Worm (Caenorhabditis elegans) whole organism, young adult: Measurements from ENCODE around the gene F49E10.2.

Experiments used
- B0261.1 ChIP-seq: sonication (generic microtip); optimal IDR thresholded peaks from 2 replicates; lab custom pipeline; 2016; ENCODE audit warnings: mild to moderate bottlenecking, missing genetic modification characterization, moderate library complexity, missing compliant biosample characterization
- C06A6.2 ChIP-seq: fragments of 200-800 bp; sonication (Bioruptor generic); conservative IDR thresholded peaks from 2 replicates; pipeline ENCODE4 v1.3.6; 2022; ENCODE audit warnings: missing genetic modification characterization, missing compliant biosample characterization
- C17E4.6 ChIP-seq: fragments of 200-800 bp; sonication (Bioruptor generic); IDR thresholded peaks from 2 replicates; pipeline ENCODE4 v1.3.6; 2022; ENCODE audit warnings: missing genetic modification reagents, missing genetic modification characterization, missing compliant biosample characterization
- F37B4.10 ChIP-seq: fragments of 200-800 bp; sonication (Bioruptor generic); IDR thresholded peaks from 2 replicates; pipeline ENCODE4 v1.3.6; 2022; ENCODE audit warnings: missing genetic modification characterization, missing compliant biosample characterization
- F52B5.7 ChIP-seq: sonication (generic microtip); optimal IDR thresholded peaks from 2 replicates; lab custom pipeline; 2016; ENCODE audit warnings: mild to moderate bottlenecking, missing genetic modification characterization, missing compliant biosample characterization
- F57C9.4 ChIP-seq: sonication (generic microtip); optimal IDR thresholded peaks from 2 replicates; lab custom pipeline; 2017; ENCODE audit warnings: mild to moderate bottlenecking, missing genetic modification characterization, missing compliant biosample characterization
- K12H6.12 ChIP-seq: fragments of 200-800 bp; sonication (Bioruptor generic); optimal IDR thresholded peaks from 2 replicates; lab custom pipeline; 2018; ENCODE audit warnings: mild to moderate bottlenecking, missing genetic modification characterization, missing compliant biosample characterization
- T07F8.4 ChIP-seq: sonication (generic microtip); optimal IDR thresholded peaks from 2 replicates; lab custom pipeline; 2016; ENCODE audit warnings: mild to moderate bottlenecking, missing genetic modification characterization, moderate library complexity, missing compliant biosample characterization
- Y95B8A.8 ChIP-seq: fragments of 200-800 bp; sonication (Bioruptor generic); IDR thresholded peaks from 2 replicates; pipeline ENCODE4 v1.3.6; 2022; ENCODE audit warnings: missing genetic modification reagents, missing genetic modification characterization, missing compliant biosample characterization
- atf-7 ChIP-seq: sonication (generic microtip); optimal IDR thresholded peaks from 2 replicates; lab custom pipeline; 2017; ENCODE audit warnings: mild to moderate bottlenecking, missing genetic modification characterization, missing compliant biosample characterization
- athp-1 ChIP-seq: sonication (generic microtip); optimal IDR thresholded peaks from 2 replicates; lab custom pipeline; 2017; ENCODE audit warnings: mild to moderate bottlenecking, missing genetic modification characterization, missing compliant biosample characterization
- attf-5 ChIP-seq: fragments of 200-800 bp; sonication (Bioruptor generic); optimal IDR thresholded peaks from 2 replicates; lab custom pipeline; 2018; ENCODE audit warnings: mild to moderate bottlenecking, missing genetic modification characterization, missing compliant biosample characterization
- bed-1 ChIP-seq: fragments of 200-800 bp; sonication (Bioruptor generic); IDR thresholded peaks from 2 replicates; pipeline ENCODE4 v1.3.6; 2022; ENCODE audit warnings: missing genetic modification reagents, missing genetic modification characterization, missing compliant biosample characterization
- ceh-27 ChIP-seq: fragments of 200-800 bp; sonication (Bioruptor generic); optimal IDR thresholded peaks from 2 replicates; lab custom pipeline; 2018; ENCODE audit warnings: mild to moderate bottlenecking, missing genetic modification characterization, moderate library complexity, missing compliant biosample characterization
- die-1 ChIP-seq: sonication (generic microtip); optimal IDR thresholded peaks from 2 replicates; lab custom pipeline; 2016; ENCODE audit warnings: missing genotype, mild to moderate bottlenecking, missing genetic modification characterization, missing compliant biosample characterization
- dox-1 ChIP-seq: fragments of 200-800 bp; sonication (Bioruptor generic); IDR thresholded peaks from 2 replicates; pipeline ENCODE4 v1.3.6; 2022; ENCODE audit warnings: missing genetic modification reagents, missing genetic modification characterization, missing compliant biosample characterization
- egl-18 ChIP-seq: fragments of 200-800 bp; sonication (Bioruptor generic); IDR thresholded peaks from 2 replicates; pipeline ENCODE4 v1.3.6; 2022; ENCODE audit warnings: missing genetic modification reagents, missing genetic modification characterization, missing compliant biosample characterization
- ets-4 ChIP-seq: fragments of 200-800 bp; sonication (Bioruptor generic); optimal IDR thresholded peaks from 2 replicates; lab custom pipeline; 2018; ENCODE audit warnings: mild to moderate bottlenecking, missing genetic modification characterization, missing compliant biosample characterization
- him-1 ChIP-seq: sonication (generic microtip); optimal IDR thresholded peaks from 2 replicates; lab custom pipeline; 2016; ENCODE audit warnings: missing genotype, missing genetic modification reagents, missing genetic modification characterization, missing compliant biosample characterization
- hmg-20 ChIP-seq: fragments of 200-800 bp; sonication (Bioruptor generic); IDR thresholded peaks from 2 replicates; pipeline ENCODE4 v1.3.6; 2022; ENCODE audit warnings: missing genetic modification reagents, missing genetic modification characterization, missing compliant biosample characterization
- lin-40 ChIP-seq: sonication (generic microtip); optimal IDR thresholded peaks from 2 replicates; lab custom pipeline; 2016; ENCODE audit warnings: missing genetic modification characterization, mild to moderate bottlenecking, missing compliant biosample characterization, missing genotype, missing genetic modification reagents
- lin-54 ChIP-seq: fragments of 200-800 bp; sonication (Bioruptor generic); optimal IDR thresholded peaks from 2 replicates; lab custom pipeline; 2018; ENCODE audit warnings: mild to moderate bottlenecking, missing genetic modification characterization, missing compliant biosample characterization
- madf-10 ChIP-seq: sonication (generic microtip); optimal IDR thresholded peaks from 2 replicates; lab custom pipeline; 2016; ENCODE audit warnings: mild to moderate bottlenecking, missing genetic modification characterization, missing compliant biosample characterization
- madf-3 ChIP-seq: fragments of 200-800 bp; sonication (Bioruptor generic); IDR thresholded peaks from 2 replicates; pipeline ENCODE4 v1.3.6; 2022; ENCODE audit warnings: missing genetic modification reagents, missing genetic modification characterization, missing compliant biosample characterization
- madf-8 ChIP-seq: fragments of 200-800 bp; sonication (Bioruptor generic); conservative IDR thresholded peaks from 2 replicates; pipeline ENCODE4 v1.3.6; 2022; ENCODE audit warnings: missing genetic modification reagents, missing genetic modification characterization, missing compliant biosample characterization
- mcd-1 ChIP-seq: fragments of 200-800 bp; sonication (Bioruptor generic); IDR thresholded peaks from 2 replicates; pipeline ENCODE4 v1.3.6; 2022; ENCODE audit warnings: missing genetic modification reagents, missing genetic modification characterization, missing compliant biosample characterization
- mxl-1 ChIP-seq: sonication (generic microtip); optimal IDR thresholded peaks from 2 replicates; lab custom pipeline; 2016; ENCODE audit warnings: missing genetic modification characterization, missing compliant biosample characterization
- nhr-120 ChIP-seq: fragments of 200-800 bp; sonication (Bioruptor generic); IDR thresholded peaks from 2 replicates; pipeline ENCODE4 v1.3.6; 2022; ENCODE audit warnings: missing genetic modification characterization, missing compliant biosample characterization
- nhr-179 ChIP-seq: sonication (generic microtip); optimal IDR thresholded peaks from 2 replicates; lab custom pipeline; 2016; ENCODE audit warnings: mild to moderate bottlenecking, missing genetic modification characterization, missing compliant biosample characterization
- nhr-27 ChIP-seq: fragments of 200-800 bp; sonication (Bioruptor generic); optimal IDR thresholded peaks from 2 replicates; lab custom pipeline; 2018; ENCODE audit warnings: mild to moderate bottlenecking, missing genetic modification characterization, moderate library complexity, missing compliant biosample characterization
- pha-4 ChIP-seq: fragments of 150-350 bp; sonication (generic microtip); optimal IDR thresholded peaks from 2 replicates; lab custom pipeline; 2014; ENCODE audit warnings: missing biosample characterization, missing genetic modification reagents, missing genetic modification characterization
- snpc-1.3 ChIP-seq: sonication (generic microtip); optimal IDR thresholded peaks from 2 replicates; lab custom pipeline; 2017; ENCODE audit warnings: missing genetic modification characterization, mild to moderate bottlenecking, missing compliant biosample characterization, antibody characterized with exemption, moderate library complexity, missing genotype, missing genetic modification reagents; ENCODE audit not compliant: insufficient read depth
- somi-1 ChIP-seq: fragments of 200-800 bp; sonication (Bioruptor generic); optimal IDR thresholded peaks from 2 replicates; lab custom pipeline; 2018; ENCODE audit warnings: mild to moderate bottlenecking, missing genetic modification characterization, missing compliant biosample characterization
- tbx-9 ChIP-seq: sonication (generic microtip); optimal IDR thresholded peaks from 2 replicates; lab custom pipeline; 2016; ENCODE audit warnings: borderline replicate concordance, missing genetic modification characterization, inconsistent platforms, missing compliant biosample characterization
- zim-3 ChIP-seq: sonication (generic microtip); optimal IDR thresholded peaks from 2 replicates; lab custom pipeline; 2017; ENCODE audit warnings: mild to moderate bottlenecking, missing genetic modification characterization, moderate library complexity, missing compliant biosample characterization
- ztf-22 ChIP-seq: fragments of 200-800 bp; sonication (Bioruptor generic); optimal IDR thresholded peaks from 2 replicates; lab custom pipeline; 2018; ENCODE audit warnings: mild to moderate bottlenecking, missing genetic modification characterization, moderate library complexity, missing compliant biosample characterization

F49E10.2 gene

DNA sequence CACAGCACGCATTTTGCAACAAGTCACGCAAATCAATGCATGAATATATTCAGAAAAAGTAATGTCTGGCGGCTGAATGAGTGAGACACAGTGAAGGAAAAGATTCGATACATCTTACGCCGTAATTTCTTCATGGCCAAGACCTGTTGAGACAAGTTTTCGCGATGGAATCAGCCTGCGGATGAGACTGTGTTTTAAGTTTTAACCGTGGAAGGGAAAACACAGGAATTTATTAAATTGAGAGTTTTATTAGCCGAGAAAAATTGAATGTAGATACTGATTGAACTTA lies 36.1 kb upstream of the F49E10.2 start, which contains the start of gene hog-1 (continued):
- TF ChIP-seq mcd-1 (GFP tag; lab: Robert Waterston, UW): no peak
- TF ChIP-seq die-1 (tag; lab: Kevin White, UChicago): no peak
- TF ChIP-seq C06A6.2 (GFP tag; lab: Robert Waterston, UW): no peak
- TF ChIP-seq madf-8 (GFP tag; lab: Robert Waterston, UW): no peak
- no peak for TF ChIP-seq nhr-179 (tag; lab: Kevin White, UChicago)
- no peak for TF ChIP-seq somi-1 (GFP tag; lab: Kevin White, UChicago)
- TF ChIP-seq, all 124 proteins: peak for 0

DNA sequence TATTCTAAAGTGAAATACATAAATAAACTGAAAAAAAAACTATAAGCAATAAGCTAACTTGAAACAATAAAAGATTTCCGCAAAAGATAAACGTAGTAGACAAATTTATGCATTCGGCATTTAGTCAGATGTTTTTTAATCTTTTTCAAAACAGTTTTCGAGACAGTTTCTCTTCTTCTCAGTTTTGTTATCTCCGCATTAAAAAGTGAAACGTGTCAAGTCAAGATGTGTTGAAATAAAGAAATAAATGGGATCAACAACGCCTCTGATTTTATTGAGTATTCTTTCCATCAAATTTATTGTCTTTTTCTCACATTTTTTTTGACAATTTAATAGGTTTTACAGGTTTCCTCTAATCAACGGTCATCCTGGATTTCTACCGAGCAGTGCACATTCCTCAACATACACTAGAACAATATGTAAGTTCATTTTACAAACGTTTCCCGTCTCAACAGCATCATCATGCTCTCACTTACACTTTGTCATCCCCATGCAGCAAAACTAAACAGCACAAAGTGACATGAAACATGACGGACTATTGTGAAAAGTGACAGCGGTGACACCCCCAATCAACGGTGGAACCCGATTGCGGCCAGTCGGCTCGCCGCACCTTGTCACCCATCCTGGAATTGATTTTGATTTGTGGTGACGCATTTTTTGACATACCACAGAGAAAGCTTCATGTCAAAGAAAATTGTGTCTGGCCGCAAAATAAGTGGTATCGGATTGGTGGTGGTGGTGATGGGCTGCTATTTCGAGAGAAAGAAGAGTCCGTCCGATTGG lies 35.5 kb upstream of the F49E10.2 start:
- TF ChIP-seq F52B5.7 (tag; lab: Kevin White, UChicago): no peak
- TF ChIP-seq somi-1 (GFP tag; lab: Kevin White, UChicago): no peak
- TF ChIP-seq ets-4: no peak
- TF ChIP-seq hmg-20: no peak
- no peak for TF ChIP-seq madf-3 (GFP tag; lab: Robert Waterston, UW)
- no peak for TF ChIP-seq Y95B8A.8 (GFP tag; lab: Robert Waterston, UW)
- no peak for TF ChIP-seq zim-3
- TF ChIP-seq dox-1 (GFP tag; lab: Robert Waterston, UW): no peak
- no peak for TF ChIP-seq F57C9.4 (tag; lab: Kevin White, UChicago)
- no peak for TF ChIP-seq egl-18
- no peak for TF ChIP-seq tbx-9
- TF ChIP-seq madf-8 (GFP tag; lab: Robert Waterston, UW): no peak
- TF ChIP-seq nhr-120 (GFP tag; lab: Robert Waterston, UW): no peak
- no peak for TF ChIP-seq F37B4.10
- TF ChIP-seq attf-5: no peak
- no peak for TF ChIP-seq ceh-27 (GFP tag; lab: Kevin White, UChicago)
- TF ChIP-seq T07F8.4 (tag; lab: Kevin White, UChicago): no peak
- TF ChIP-seq mxl-1: no peak
- TF ChIP-seq C17E4.6: no peak
- TF ChIP-seq, all 124 proteins: peak for 0

DNA sequence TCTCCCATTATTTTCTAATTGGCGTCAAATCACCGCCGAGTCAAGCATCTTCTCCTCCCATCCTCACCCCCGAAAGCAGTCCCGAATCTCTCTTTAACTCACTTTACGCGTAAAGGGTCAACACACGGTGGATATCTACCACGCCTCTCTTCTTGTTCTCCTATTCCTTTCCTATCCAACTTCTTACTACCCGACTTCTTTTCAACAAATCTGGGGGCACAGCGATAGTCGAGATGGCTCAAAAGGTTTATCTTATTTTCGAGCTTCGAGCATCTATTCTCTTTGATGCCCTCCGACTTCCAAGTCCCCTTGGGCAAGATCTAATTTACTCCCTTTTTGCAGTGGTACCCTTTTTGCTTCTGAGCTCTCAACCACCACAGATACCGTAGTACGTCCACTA lies 31.0 kb upstream of the F49E10.2 start:
- TF ChIP-seq madf-10 (no peak), lin-40 (tag; lab: Kevin White, UChicago) (no peak), athp-1 (no peak), snpc-1.3 (tag; lab: Kevin White, UChicago) (no peak), K12H6.12 (tag; lab: Kevin White, UChicago) (no peak), ztf-22 (GFP tag; lab: Kevin White, UChicago) (no peak), madf-3 (GFP tag; lab: Robert Waterston, UW) (no peak), him-1 (tag; lab: Kevin White, UChicago) (no peak), atf-7 (tag; lab: Kevin White, UChicago) (no peak), B0261.1 (tag; lab: Kevin White, UChicago) (no peak), lin-54 (no peak), mxl-1 (no peak), pha-4 (tag; lab: Kevin White, UChicago) (no peak), C06A6.2 (GFP tag; lab: Robert Waterston, UW) (no peak), bed-1 (GFP tag; lab: Robert Waterston, UW) (no peak), nhr-27 (tag; lab: Kevin White, UChicago) (no peak)
